Fruit fly (Drosophila melanogaster): ENCODE results near the gene pasi2.

dm6 chr3R:9351415-9352379 is 16.7 kb downstream of the pasi2 start:
- TF ChIP-seq CTCF (optimal IDR thresholded peaks at IDR 0.05) (no peak), CG8478 (optimal IDR thresholded peaks at IDR 0.05) (no peak)

All from S2 (cell line).